Fruit fly (Drosophila melanogaster) whole organism, adult: ENCODE measurements around the gene CG4239.

Experiments
- CG11617 ChIP-seq: fragments of 200-800 bp; sonication (Bioruptor generic); optimal IDR thresholded peaks from 2 replicates; lab custom pipeline; 2017; ENCODE audit warnings: mild to moderate bottlenecking, missing biosample characterization, missing genetic modification reagents, missing genetic modification characterization
- CG12768 ChIP-seq: fragments of 200-800 bp; sonication (Bioruptor generic); optimal IDR thresholded peaks from 2 replicates; lab custom pipeline; 2017; ENCODE audit warnings: missing biosample characterization, missing genetic modification characterization, mild to moderate bottlenecking, moderate library complexity, missing genetic modification reagents
- CG14711 ChIP-seq: fragments of 200-800 bp; sonication (Bioruptor generic); optimal IDR thresholded peaks from 2 replicates; lab custom pipeline; 2018; ENCODE audit warnings: missing biosample characterization, mild to moderate bottlenecking, missing genetic modification characterization, moderate library complexity
- CG1620 ChIP-seq: fragments of 200-800 bp; sonication (Bioruptor generic); optimal IDR thresholded peaks from 2 replicates; lab custom pipeline; 2016; ENCODE audit warnings: missing biosample characterization, missing genetic modification characterization
- CG33017 ChIP-seq: fragments of 200-800 bp; sonication (Bioruptor generic); optimal IDR thresholded peaks from 2 replicates; lab custom pipeline; 2018; ENCODE audit warnings: missing biosample characterization, mild to moderate bottlenecking, missing genetic modification characterization, moderate library complexity
- CG5204 ChIP-seq: fragments of 200-800 bp; sonication (Bioruptor generic); optimal IDR thresholded peaks from 2 replicates; lab custom pipeline; 2016; ENCODE audit warnings: missing biosample characterization, missing genetic modification characterization
- CG7045 ChIP-seq: fragments of 200-800 bp; sonication (Bioruptor generic); optimal IDR thresholded peaks from 2 replicates; lab custom pipeline; 2017; ENCODE audit warnings: missing biosample characterization, mild to moderate bottlenecking, missing genetic modification characterization
- CG7101 ChIP-seq: fragments of 200-800 bp; sonication (Bioruptor generic); optimal IDR thresholded peaks from 2 replicates; lab custom pipeline; 2018; ENCODE audit warnings: missing biosample characterization, mild to moderate bottlenecking, missing genetic modification characterization, moderate library complexity
- Clk ChIP-seq: fragments of 200-800 bp; sonication (Bioruptor generic); optimal IDR thresholded peaks from 2 replicates; lab custom pipeline; 2017; ENCODE audit warnings: missing biosample characterization, missing genetic modification characterization
- Crg-1 ChIP-seq: fragments of 200-800 bp; sonication (Bioruptor generic); optimal IDR thresholded peaks from 2 replicates; lab custom pipeline; 2016; ENCODE audit warnings: missing biosample characterization, missing genetic modification characterization
- Hr96 ChIP-seq: fragments of 200-800 bp; sonication (Bioruptor generic); optimal IDR thresholded peaks from 2 replicates; lab custom pipeline; 2016; ENCODE audit warnings: missing biosample characterization, missing genetic modification characterization
- Mnt ChIP-seq: fragments of 200-800 bp; sonication (Bioruptor generic); optimal IDR thresholded peaks from 2 replicates; lab custom pipeline; 2016; ENCODE audit warnings: missing biosample characterization, mild to moderate bottlenecking, missing genetic modification characterization
- bab1 ChIP-seq: fragments of 200-800 bp; sonication (Bioruptor generic); optimal IDR thresholded peaks from 3 replicates; lab custom pipeline; 2019; ENCODE audit warnings: missing biosample characterization, mild to moderate bottlenecking, missing genetic modification characterization, moderate library complexity
- cic ChIP-seq: fragments of 200-800 bp; sonication (Bioruptor generic); optimal IDR thresholded peaks from 2 replicates; lab custom pipeline; 2017; ENCODE audit warnings: missing biosample characterization, mild to moderate bottlenecking, missing genetic modification characterization, moderate library complexity
- cnc ChIP-seq, 2 experiments: fragments of >200 bp; optimal IDR thresholded peaks; 2 replicates each; lab custom pipeline; 2017
- kay ChIP-seq: fragments of 200-800 bp; sonication (Bioruptor generic); peaks from one replicate; lab custom pipeline; 2016; ENCODE audit warnings: missing biosample characterization, missing genetic modification characterization, borderline replicate concordance
- ovo ChIP-seq: fragments of 200-800 bp; sonication (Bioruptor generic); optimal IDR thresholded peaks from 2 replicates; lab custom pipeline; 2016; ENCODE audit warnings: missing biosample characterization, missing genetic modification characterization
- pad ChIP-seq: fragments of 200-800 bp; sonication (Bioruptor generic); optimal IDR thresholded peaks from 3 replicates; lab custom pipeline; 2017; ENCODE audit warnings: missing biosample characterization, missing genetic modification characterization, mild to moderate bottlenecking, moderate library complexity, missing genetic modification reagents
- tj ChIP-seq: fragments of 200-800 bp; sonication (Bioruptor generic); optimal IDR thresholded peaks from 3 replicates; lab custom pipeline; 2017; ENCODE audit warnings: missing biosample characterization, mild to moderate bottlenecking, missing genetic modification characterization, moderate library complexity
- toe ChIP-seq: fragments of 200-800 bp; sonication (Bioruptor generic); optimal IDR thresholded peaks from 2 replicates; lab custom pipeline; 2016; ENCODE audit warnings: missing biosample characterization, missing genetic modification characterization

The CG4239 gene

DNA sequence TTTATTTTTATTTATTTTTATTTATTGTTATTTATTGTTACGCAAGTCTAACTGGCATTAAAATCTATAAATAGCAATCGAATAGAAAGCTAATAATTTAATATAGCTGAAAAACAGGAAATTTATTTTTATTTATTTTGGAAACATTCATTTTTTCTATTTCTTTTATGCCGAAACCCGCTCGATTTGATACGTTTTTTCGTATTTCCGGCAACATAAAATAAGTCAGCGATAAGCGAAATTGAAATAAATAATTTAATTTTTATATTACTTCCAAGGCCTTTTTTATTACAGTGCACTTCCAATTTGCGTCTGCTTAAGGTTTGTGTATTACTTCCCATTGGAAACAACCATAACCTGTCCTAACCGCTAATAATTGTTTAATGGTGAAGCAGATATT is 13.2 kb upstream of the CG4239 start:
- TF ChIP-seq kay (GFP tag; lab: Kevin White, UChicago) = peak; percentile 30
- TF ChIP-seq Hr96 (GFP tag; lab: Kevin White, UChicago) = no peak

DNA sequence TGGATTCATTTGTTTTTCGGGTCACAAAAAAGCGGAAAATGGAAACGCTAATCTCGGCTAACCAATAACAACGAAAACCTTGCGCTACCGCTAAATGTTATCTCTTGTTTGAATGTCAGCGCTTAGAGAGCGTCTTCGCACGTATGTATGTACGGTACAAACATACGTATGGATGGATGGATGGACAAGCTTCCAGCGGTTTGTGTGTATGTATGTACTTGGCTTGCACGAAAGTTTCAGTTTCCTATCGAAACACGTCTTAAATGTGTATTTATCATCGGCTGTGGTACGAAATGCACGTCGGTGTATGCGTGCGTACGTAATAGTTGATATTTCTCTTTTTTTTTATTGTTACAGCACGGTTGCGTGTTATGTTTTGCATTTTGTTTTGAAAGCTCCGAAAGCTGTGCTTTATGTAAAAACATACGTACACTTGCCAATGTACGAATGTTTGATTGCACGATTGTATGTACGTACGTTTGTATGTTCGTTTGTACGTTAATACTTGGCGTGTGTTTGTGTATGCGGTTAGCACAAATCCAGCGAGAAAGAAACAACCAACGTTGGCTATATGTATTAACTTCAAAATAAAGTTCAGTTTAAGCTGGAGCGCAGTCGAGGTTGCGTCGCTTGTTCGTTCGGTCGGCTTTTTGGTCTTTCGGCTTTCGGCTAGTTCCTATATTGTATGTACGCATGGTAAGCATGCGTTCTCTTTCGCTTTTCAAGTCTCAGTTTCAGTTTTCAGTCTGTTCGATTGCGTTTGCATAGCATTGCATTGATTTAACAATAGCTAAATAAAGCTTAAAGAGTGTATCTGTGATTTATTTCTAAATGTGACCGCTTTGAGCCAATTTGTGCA is 12.4 kb upstream of the CG4239 start, which contains the start of gene Fur2:
Gene Fur2, plus strand, starts transcription at position 595 of the 859 bp plus-strand sequence.
- TF ChIP-seq tj (GFP tag; lab: Kevin White, UChicago) (peak; percentile 36), kay (GFP tag; lab: Kevin White, UChicago) (peak; percentile 41), Clk (GFP tag; lab: Kevin White, UChicago) (no peak)

dm6 chrX:16373541-16373940 is 11.5 kb upstream of the CG4239 start:
- TF ChIP-seq bab1 (peak; percentile 13), CG7101 (peak; percentile 6), Crg-1 (GFP tag; lab: Kevin White, UChicago) (no peak), ovo (GFP tag; lab: Kevin White, UChicago) (no peak), cic (GFP tag; lab: Kevin White, UChicago) (no peak), CG14711 (tag; lab: Kevin White, UChicago) (peak; percentile 34), cnc (optimal IDR thresholded peaks at IDR 0.05; lab: Kevin White, UChicago) (no peak), CG11617 (GFP tag; lab: Kevin White, UChicago) (no peak), Clk (GFP tag; lab: Kevin White, UChicago) (no peak), tj (GFP tag; lab: Kevin White, UChicago) (peak; percentile 6), CG5204 (GFP tag; lab: Kevin White, UChicago) (no peak)

dm6 chrX:16374059-16374458 is 11.0 kb upstream of the CG4239 start:
- TF ChIP-seq kay (GFP tag; lab: Kevin White, UChicago) (peak; percentile 58), CG7045 (GFP tag; lab: Kevin White, UChicago) (no peak), pad (GFP tag; lab: Kevin White, UChicago) (peak; percentile 20)

dm6 chrX:16383667-16384515 is 1.2 kb upstream of the CG4239 start:
- TF ChIP-seq CG33017 = peak; percentile 50
- TF ChIP-seq toe (GFP tag; lab: Kevin White, UChicago) = no peak
- no peak for TF ChIP-seq Clk (GFP tag; lab: Kevin White, UChicago)
- TF ChIP-seq Mnt = no peak
- TF ChIP-seq Crg-1 (GFP tag; lab: Kevin White, UChicago) = peak; percentile 77
- TF ChIP-seq bab1 = no peak
- peak; percentile 73 for TF ChIP-seq CG14711 (tag; lab: Kevin White, UChicago)
- TF ChIP-seq CG1620 (GFP tag; lab: Kevin White, UChicago) = peak; percentile 46
- peak; percentile 38 for TF ChIP-seq CG7045 (GFP tag; lab: Kevin White, UChicago)
- peak; percentile 38 for TF ChIP-seq tj (GFP tag; lab: Kevin White, UChicago)
- TF ChIP-seq CG7101 = peak; percentile 89
- no peak for TF ChIP-seq CG5204 (GFP tag; lab: Kevin White, UChicago)
- no peak for TF ChIP-seq CG12768 (GFP tag; lab: Kevin White, UChicago)
- peak; percentile 11 for TF ChIP-seq CG11617 (GFP tag; lab: Kevin White, UChicago)
- no peak for TF ChIP-seq Hr96 (GFP tag; lab: Kevin White, UChicago)
- TF ChIP-seq cic (GFP tag; lab: Kevin White, UChicago) = peak; percentile 10
- peak; percentile 63 for TF ChIP-seq ovo (GFP tag; lab: Kevin White, UChicago)
- TF ChIP-seq kay (GFP tag; lab: Kevin White, UChicago) = peak; percentile 94
- no peak for TF ChIP-seq cnc (optimal IDR thresholded peaks at IDR 0.05; lab: Kevin White, UChicago)
- peak; percentile 41 for TF ChIP-seq pad (GFP tag; lab: Kevin White, UChicago)

DNA sequence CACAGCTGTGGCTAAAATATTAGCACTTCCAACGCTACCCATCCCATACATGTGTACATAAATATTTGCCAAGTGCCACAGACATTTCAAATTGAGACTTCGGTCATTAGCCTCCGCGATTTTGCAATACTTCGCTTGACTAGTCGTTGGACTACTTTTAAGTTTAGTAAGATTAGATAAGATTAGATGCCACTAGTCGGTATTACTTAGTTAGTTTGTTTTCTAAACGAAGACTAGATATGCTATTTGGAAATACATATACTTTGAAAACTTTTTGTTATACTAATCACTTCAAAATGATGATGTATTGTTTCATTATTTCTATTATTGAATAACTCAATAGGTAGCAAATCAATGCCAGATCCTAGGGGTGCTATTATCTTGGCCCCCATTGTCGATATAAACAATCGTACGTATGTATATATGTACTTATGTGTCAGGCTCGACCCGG is 889 bp downstream of the CG4239 start:
- TF ChIP-seq Hr96 (GFP tag; lab: Kevin White, UChicago) = no peak
- peak; percentile 53 for TF ChIP-seq CG12768 (GFP tag; lab: Kevin White, UChicago)
- no peak for TF ChIP-seq bab1
- TF ChIP-seq pad (GFP tag; lab: Kevin White, UChicago) = peak; percentile 8
- TF ChIP-seq CG1620 (GFP tag; lab: Kevin White, UChicago) = no peak
- TF ChIP-seq cnc (optimal IDR thresholded peaks at IDR 0.05; lab: Kevin White, UChicago) = no peak
- peak; percentile 36 for TF ChIP-seq CG7101
- TF ChIP-seq CG5204 (GFP tag; lab: Kevin White, UChicago) = no peak
- TF ChIP-seq Clk (GFP tag; lab: Kevin White, UChicago) = no peak
- TF ChIP-seq cic (GFP tag; lab: Kevin White, UChicago) = no peak
- no peak for TF ChIP-seq CG33017
- TF ChIP-seq CG11617 (GFP tag; lab: Kevin White, UChicago) = peak; percentile 22
- TF ChIP-seq Crg-1 (GFP tag; lab: Kevin White, UChicago) = no peak
- TF ChIP-seq Mnt = no peak
- peak; percentile 25 for TF ChIP-seq CG14711 (tag; lab: Kevin White, UChicago)
- no peak for TF ChIP-seq ovo (GFP tag; lab: Kevin White, UChicago)
- TF ChIP-seq kay (GFP tag; lab: Kevin White, UChicago) = no peak
- TF ChIP-seq toe (GFP tag; lab: Kevin White, UChicago) = no peak
- TF ChIP-seq CG7045 (GFP tag; lab: Kevin White, UChicago) = no peak
- TF ChIP-seq tj (GFP tag; lab: Kevin White, UChicago) = peak; percentile 8
